Worm (Caenorhabditis elegans) whole organism, young adult: ENCODE data around the gene npr-12.
A peak's percentile ranks its signal among the peaks of the same experiment; 100 is the strongest.

Source experiments
- lir-1 ChIP-seq: fragments of 200-800 bp; sonication (Bioruptor generic); conservative IDR thresholded peaks from 2 replicates; pipeline ENCODE4 v1.3.6; 2022; ENCODE audit warnings: missing genetic modification reagents, missing genetic modification characterization, missing compliant biosample characterization
- nhr-120 ChIP-seq: fragments of 200-800 bp; sonication (Bioruptor generic); IDR thresholded peaks from 2 replicates; pipeline ENCODE4 v1.3.6; 2022; ENCODE audit warnings: missing genetic modification characterization, missing compliant biosample characterization
- nhr-90 ChIP-seq: sonication (generic microtip); optimal IDR thresholded peaks from 2 replicates; lab custom pipeline; 2016; ENCODE audit warnings: missing genotype, mild to moderate bottlenecking, missing genetic modification characterization, missing compliant biosample characterization
- repo-1 ChIP-seq: sonication (generic microtip); optimal IDR thresholded peaks from 2 replicates; lab custom pipeline; 2017; ENCODE audit warnings: mild to moderate bottlenecking, missing genetic modification characterization, missing compliant biosample characterization
- snpc-3.4 ChIP-seq: sonication (generic microtip); optimal IDR thresholded peaks from 2 replicates; lab custom pipeline; 2017; ENCODE audit warnings: missing genetic modification characterization, mild to moderate bottlenecking, missing compliant biosample characterization, antibody characterized with exemption, moderate library complexity, missing genotype, missing genetic modification reagents
- snpc-4 ChIP-seq, 5 experiments: fragments of 150-350 bp in 1 of 5; sonication (generic microtip) in 4 of 5; optimal IDR thresholded peaks; 2 replicates each; lab custom pipeline; 2014 to 2018; ENCODE audit warnings: missing genetic modification characterization in 5 of 5, missing biosample characterization in 3 of 5, antibody characterized with exemption in 2 of 5, mild to moderate bottlenecking in 2 of 5, missing compliant biosample characterization in 2 of 5, missing genotype in 2 of 5, moderate library complexity in 2 of 5, missing genetic modification reagents in 1 of 5

DNA sequence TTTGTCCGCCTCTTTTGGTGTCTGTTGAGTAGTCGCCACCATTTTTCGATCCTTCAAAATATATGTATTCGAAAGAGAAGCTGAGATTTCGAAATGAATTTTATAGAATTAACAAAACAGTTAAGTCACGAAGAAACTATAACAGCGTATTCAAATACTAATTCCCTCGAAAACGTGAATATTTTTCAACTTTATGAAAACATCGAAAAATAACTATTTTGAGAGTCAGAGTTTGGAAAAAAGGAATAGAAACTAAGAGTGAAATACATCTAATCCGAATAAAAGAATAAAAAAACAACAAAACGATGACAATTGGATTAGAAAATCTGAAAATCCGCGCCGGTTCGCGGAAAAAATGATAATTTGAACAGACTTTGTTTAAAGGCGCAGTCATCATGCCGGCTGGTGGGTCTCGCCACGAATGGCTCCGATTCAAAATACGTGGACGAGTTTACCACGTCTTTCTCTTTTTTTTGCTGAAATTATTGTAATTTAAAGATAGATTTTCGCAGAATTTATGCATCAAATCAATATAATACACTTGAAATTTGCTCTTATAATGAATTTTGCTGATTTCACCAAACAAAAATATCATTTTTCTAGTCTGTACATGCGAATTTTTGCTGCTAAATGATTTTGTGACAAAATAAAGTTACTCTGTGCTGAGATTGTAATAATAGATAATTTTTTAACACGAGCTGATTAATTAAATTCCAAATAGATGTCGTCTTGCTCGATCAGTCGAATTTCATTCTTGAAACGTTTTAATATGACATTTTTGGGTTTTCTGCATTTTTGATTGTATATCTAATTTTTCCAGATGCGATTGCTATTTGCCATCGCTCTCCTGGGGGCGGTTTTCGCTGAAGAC, 27.4 kb downstream of the npr-12 start, which contains the start of the genes rpn-1 and ribo-1:
- TF ChIP-seq repo-1 (tag; lab: Kevin White, UChicago), result no peak
- TF ChIP-seq nhr-90 (tag; lab: Kevin White, UChicago), result no peak
- TF ChIP-seq snpc-4 (GFP tag; optimal IDR thresholded peaks at IDR 0.05; lab: Kevin White, UChicago), result no peak
- TF ChIP-seq snpc-4 (tag; optimal IDR thresholded peaks at IDR 0.05; lab: Kevin White, UChicago), result peak in 3 of 4 experiments; percentile 42 to 64 (median 63)
- TF ChIP-seq snpc-3.4 (tag; lab: Kevin White, UChicago), result no peak
- no peak for TF ChIP-seq nhr-120
- no peak for TF ChIP-seq lir-1 (GFP tag; lab: Robert Waterston, UW)
